Worm (Caenorhabditis elegans) whole organism, young adult: ENCODE measurements around the gene hpo-33.

Experiments
- F22D6.2 ChIP-seq: sonication (generic microtip); optimal IDR thresholded peaks from 2 replicates; lab custom pipeline; 2016; ENCODE audit warnings: mild to moderate bottlenecking, missing genetic modification characterization, missing compliant biosample characterization
- F49E8.2 ChIP-seq: sonication (generic microtip); optimal IDR thresholded peaks from 3 replicates; lab custom pipeline; 2017; ENCODE audit warnings: missing genetic modification characterization, mild to moderate bottlenecking, missing compliant biosample characterization, antibody characterized with exemption, moderate library complexity; ENCODE audit not compliant: insufficient read depth
- F57A8.1 ChIP-seq: fragments of 200-800 bp; sonication (Bioruptor generic); optimal IDR thresholded peaks from 2 replicates; lab custom pipeline; 2018; ENCODE audit warnings: mild to moderate bottlenecking, missing genetic modification characterization, moderate library complexity, missing compliant biosample characterization
- ama-1 ChIP-seq, 3 experiments: fragments of 150-350 bp in 1 of 3; sonication (generic microtip) in 2 of 3; optimal IDR thresholded peaks; 2 replicates each; lab custom pipeline; 2014 to 2018; ENCODE audit warnings: missing biosample characterization in 2 of 3, missing genetic modification characterization in 2 of 3, missing genetic modification reagents in 2 of 3
- him-1 ChIP-seq: sonication (generic microtip); optimal IDR thresholded peaks from 2 replicates; lab custom pipeline; 2016; ENCODE audit warnings: missing genotype, missing genetic modification reagents, missing genetic modification characterization, missing compliant biosample characterization
- let-526 ChIP-seq: fragments of 200-800 bp; sonication (Bioruptor generic); IDR thresholded peaks from 2 replicates; pipeline ENCODE4 v1.3.6; 2022; ENCODE audit warnings: missing genetic modification reagents, missing genetic modification characterization, missing compliant biosample characterization
- mcd-1 ChIP-seq: fragments of 200-800 bp; sonication (Bioruptor generic); IDR thresholded peaks from 2 replicates; pipeline ENCODE4 v1.3.6; 2022; ENCODE audit warnings: missing genetic modification reagents, missing genetic modification characterization, missing compliant biosample characterization
- nfyb-1 ChIP-seq: fragments of 200-800 bp; sonication (Bioruptor generic); IDR thresholded peaks from 2 replicates; pipeline ENCODE4 v1.3.6; 2022; ENCODE audit warnings: missing genetic modification reagents, missing genetic modification characterization, missing compliant biosample characterization
- nhr-120 ChIP-seq: fragments of 200-800 bp; sonication (Bioruptor generic); IDR thresholded peaks from 2 replicates; pipeline ENCODE4 v1.3.6; 2022; ENCODE audit warnings: missing genetic modification characterization, missing compliant biosample characterization

ce11 chrV:17009342-17010064 lies 32.9 kb upstream of the hpo-33 start, which contains the start of the genes clc-12 and clec-240:
- no peak for TF ChIP-seq F57A8.1 (GFP tag; lab: Kevin White, UChicago)
- no peak for TF ChIP-seq ama-1 (optimal IDR thresholded peaks at IDR 0.05; lab: Kevin White, UChicago)
- TF ChIP-seq ama-1 (GFP tag; optimal IDR thresholded peaks at IDR 0.05; lab: Kevin White, UChicago) = no peak
- TF ChIP-seq nfyb-1 (GFP tag; lab: Robert Waterston, UW) = no peak
- TF ChIP-seq mcd-1 = no peak
- TF ChIP-seq him-1 = no peak
- no peak for TF ChIP-seq let-526
- TF ChIP-seq nhr-120 = no peak
- TF ChIP-seq F22D6.2 (tag; lab: Kevin White, UChicago) = no peak
- no peak for TF ChIP-seq F49E8.2 (tag; lab: Kevin White, UChicago)
